Worm (Caenorhabditis elegans) whole organism, young adult: Measurements from ENCODE around the gene ndab-2.
A peak's percentile ranks its signal among the peaks of the same experiment; 100 is the strongest.

Experiments used
- B0035.1 ChIP-seq: sonication (generic microtip); optimal IDR thresholded peaks from 2 replicates; lab custom pipeline; 2016; ENCODE audit warnings: missing genetic modification characterization, mild to moderate bottlenecking, missing compliant biosample characterization, missing genotype, missing genetic modification reagents
- D2030.7 ChIP-seq: fragments of 200-800 bp; sonication (Bioruptor generic); IDR thresholded peaks from 2 replicates; pipeline ENCODE4 v1.3.6; 2022; ENCODE audit warnings: missing genetic modification reagents, missing genetic modification characterization, missing compliant biosample characterization
- F33H1.4 ChIP-seq: fragments of 200-800 bp; sonication (Bioruptor generic); IDR thresholded peaks from 2 replicates; pipeline ENCODE4 v1.3.6; 2022; ENCODE audit warnings: missing genetic modification reagents, missing genetic modification characterization, missing compliant biosample characterization
- F49E8.2 ChIP-seq: sonication (generic microtip); optimal IDR thresholded peaks from 3 replicates; lab custom pipeline; 2017; ENCODE audit warnings: missing genetic modification characterization, mild to moderate bottlenecking, missing compliant biosample characterization, antibody characterized with exemption, moderate library complexity; ENCODE audit not compliant: insufficient read depth
- Y53F4B.3 ChIP-seq: fragments of 200-800 bp; sonication (Bioruptor generic); IDR thresholded peaks from 2 replicates; pipeline ENCODE4 v1.3.6; 2022; ENCODE audit warnings: missing genetic modification reagents, missing genetic modification characterization, missing compliant biosample characterization
- Y53G8AR.9 ChIP-seq: fragments of 200-800 bp; sonication (Bioruptor generic); conservative IDR thresholded peaks from 2 replicates; pipeline ENCODE4 v1.3.6; 2022; ENCODE audit warnings: missing genetic modification reagents, missing genetic modification characterization, missing compliant biosample characterization
- ama-1 ChIP-seq, 3 experiments: fragments of 150-350 bp in 1 of 3; sonication (generic microtip) in 2 of 3; optimal IDR thresholded peaks; 2 replicates each; lab custom pipeline; 2014 to 2018; ENCODE audit warnings: missing biosample characterization in 2 of 3, missing genetic modification characterization in 2 of 3, missing genetic modification reagents in 2 of 3
- aptf-3 ChIP-seq: fragments of 200-800 bp; sonication (Bioruptor generic); IDR thresholded peaks from 2 replicates; pipeline ENCODE4 v1.3.6; 2022; ENCODE audit warnings: missing genetic modification characterization, missing compliant biosample characterization
- athp-1 ChIP-seq: sonication (generic microtip); optimal IDR thresholded peaks from 2 replicates; lab custom pipeline; 2017; ENCODE audit warnings: mild to moderate bottlenecking, missing genetic modification characterization, missing compliant biosample characterization
- attf-6 ChIP-seq: fragments of 200-800 bp; sonication (Bioruptor generic); IDR thresholded peaks from 2 replicates; pipeline ENCODE4 v1.3.6; 2022; ENCODE audit warnings: missing genetic modification reagents, missing genetic modification characterization, missing compliant biosample characterization
- bed-1 ChIP-seq: fragments of 200-800 bp; sonication (Bioruptor generic); IDR thresholded peaks from 2 replicates; pipeline ENCODE4 v1.3.6; 2022; ENCODE audit warnings: missing genetic modification reagents, missing genetic modification characterization, missing compliant biosample characterization
- bed-2 ChIP-seq: fragments of 200-800 bp; sonication (Bioruptor generic); IDR thresholded peaks from 2 replicates; pipeline ENCODE4 v1.3.6; 2022; ENCODE audit warnings: missing genetic modification reagents, missing genetic modification characterization, missing compliant biosample characterization
- ceh-100 ChIP-seq: fragments of 200-800 bp; sonication (Bioruptor generic); IDR thresholded peaks from 2 replicates; pipeline ENCODE4 v1.3.6; 2022; ENCODE audit warnings: missing genetic modification reagents, missing genetic modification characterization, missing compliant biosample characterization
- ceh-79 ChIP-seq: sonication (generic microtip); optimal IDR thresholded peaks from 2 replicates; lab custom pipeline; 2017; ENCODE audit warnings: mild to moderate bottlenecking, missing genetic modification characterization, missing compliant biosample characterization
- chd-7 ChIP-seq: sonication (generic microtip); optimal IDR thresholded peaks from 2 replicates; lab custom pipeline; 2016; ENCODE audit warnings: mild to moderate bottlenecking, missing genetic modification characterization, moderate library complexity, missing compliant biosample characterization
- die-1 ChIP-seq: sonication (generic microtip); optimal IDR thresholded peaks from 2 replicates; lab custom pipeline; 2016; ENCODE audit warnings: missing genotype, mild to moderate bottlenecking, missing genetic modification characterization, missing compliant biosample characterization
- dox-1 ChIP-seq: fragments of 200-800 bp; sonication (Bioruptor generic); IDR thresholded peaks from 2 replicates; pipeline ENCODE4 v1.3.6; 2022; ENCODE audit warnings: missing genetic modification reagents, missing genetic modification characterization, missing compliant biosample characterization
- egl-44 ChIP-seq: fragments of 200-800 bp; sonication (Bioruptor generic); IDR thresholded peaks from 2 replicates; pipeline ENCODE4 v1.3.6; 2022; ENCODE audit warnings: missing genetic modification reagents, missing genetic modification characterization, missing compliant biosample characterization
- ets-4 ChIP-seq: fragments of 200-800 bp; sonication (Bioruptor generic); optimal IDR thresholded peaks from 2 replicates; lab custom pipeline; 2018; ENCODE audit warnings: mild to moderate bottlenecking, missing genetic modification characterization, missing compliant biosample characterization
- hlh-12 ChIP-seq: sonication (generic microtip); optimal IDR thresholded peaks from 2 replicates; lab custom pipeline; 2016; ENCODE audit warnings: missing genetic modification characterization, missing compliant biosample characterization
- hlh-26 ChIP-seq: fragments of 200-800 bp; sonication (Bioruptor generic); conservative IDR thresholded peaks from 2 replicates; pipeline ENCODE4 v1.3.6; 2022; ENCODE audit warnings: missing genetic modification reagents, missing genetic modification characterization, missing compliant biosample characterization
- hrde-1 ChIP-seq: sonication (generic microtip); optimal IDR thresholded peaks from 2 replicates; lab custom pipeline; 2016; ENCODE audit warnings: missing genetic modification characterization, mild to moderate bottlenecking, missing compliant biosample characterization, moderate library complexity, missing genotype, missing genetic modification reagents, borderline replicate concordance
- hsf-1 ChIP-seq: fragments of 200-800 bp; sonication (Bioruptor generic); IDR thresholded peaks from 2 replicates; pipeline ENCODE4 v1.3.6; 2022; ENCODE audit warnings: missing genetic modification reagents, missing genetic modification characterization, missing compliant biosample characterization
- lin-35 ChIP-seq, 3 experiments: fragments of 150-350 bp in 2 of 3; sonication (generic microtip) in 1 of 3; optimal IDR thresholded peaks; 2 replicates each; lab custom pipeline; 2014 to 2018; ENCODE audit warnings: missing biosample characterization in 3 of 3, missing genetic modification characterization in 3 of 3, missing genetic modification reagents in 3 of 3
- lin-40 ChIP-seq: sonication (generic microtip); optimal IDR thresholded peaks from 2 replicates; lab custom pipeline; 2016; ENCODE audit warnings: missing genetic modification characterization, mild to moderate bottlenecking, missing compliant biosample characterization, missing genotype, missing genetic modification reagents
- madf-10 ChIP-seq: sonication (generic microtip); optimal IDR thresholded peaks from 2 replicates; lab custom pipeline; 2016; ENCODE audit warnings: mild to moderate bottlenecking, missing genetic modification characterization, missing compliant biosample characterization
- madf-6 ChIP-seq: fragments of 200-800 bp; sonication (Bioruptor generic); IDR thresholded peaks from 2 replicates; pipeline ENCODE4 v1.3.6; 2022; ENCODE audit warnings: missing genetic modification reagents, missing genetic modification characterization, missing compliant biosample characterization
- mcd-1 ChIP-seq: fragments of 200-800 bp; sonication (Bioruptor generic); IDR thresholded peaks from 2 replicates; pipeline ENCODE4 v1.3.6; 2022; ENCODE audit warnings: missing genetic modification reagents, missing genetic modification characterization, missing compliant biosample characterization
- mel-28 ChIP-seq: sonication (generic microtip); optimal IDR thresholded peaks from 2 replicates; lab custom pipeline; 2016; ENCODE audit warnings: borderline replicate concordance, mild to moderate bottlenecking, missing genetic modification characterization, missing compliant biosample characterization
- mes-4 ChIP-seq: sonication (generic microtip); optimal IDR thresholded peaks from 2 replicates; lab custom pipeline; 2016; ENCODE audit warnings: missing genotype, missing genetic modification characterization, missing compliant biosample characterization
- nhr-90 ChIP-seq: sonication (generic microtip); optimal IDR thresholded peaks from 2 replicates; lab custom pipeline; 2016; ENCODE audit warnings: missing genotype, mild to moderate bottlenecking, missing genetic modification characterization, missing compliant biosample characterization
- rcor-1 ChIP-seq: fragments of 200-800 bp; sonication (Bioruptor generic); IDR thresholded peaks from 2 replicates; pipeline ENCODE4 v1.3.6; 2022; ENCODE audit warnings: missing genetic modification reagents, missing genetic modification characterization, missing compliant biosample characterization
- sdz-38 ChIP-seq: sonication (generic microtip); optimal IDR thresholded peaks from 2 replicates; lab custom pipeline; 2016; ENCODE audit warnings: missing genotype, missing genetic modification characterization, missing compliant biosample characterization
- snpc-1.1 ChIP-seq: sonication (generic microtip); optimal IDR thresholded peaks from 2 replicates; lab custom pipeline; 2017; ENCODE audit warnings: missing genetic modification characterization, mild to moderate bottlenecking, missing compliant biosample characterization, antibody characterized with exemption, moderate library complexity, missing genotype, missing genetic modification reagents; ENCODE audit not compliant: insufficient read depth
- snpc-3.4 ChIP-seq: sonication (generic microtip); optimal IDR thresholded peaks from 2 replicates; lab custom pipeline; 2017; ENCODE audit warnings: missing genetic modification characterization, mild to moderate bottlenecking, missing compliant biosample characterization, antibody characterized with exemption, moderate library complexity, missing genotype, missing genetic modification reagents
- snpc-4 ChIP-seq, 5 experiments: fragments of 150-350 bp in 1 of 5; sonication (generic microtip) in 4 of 5; optimal IDR thresholded peaks; 2 replicates each; lab custom pipeline; 2014 to 2018; ENCODE audit warnings: missing genetic modification characterization in 5 of 5, missing biosample characterization in 3 of 5, antibody characterized with exemption in 2 of 5, mild to moderate bottlenecking in 2 of 5, missing compliant biosample characterization in 2 of 5, missing genotype in 2 of 5, moderate library complexity in 2 of 5, missing genetic modification reagents in 1 of 5
- zfh-2 ChIP-seq: fragments of 200-800 bp; sonication (Bioruptor generic); conservative IDR thresholded peaks from 2 replicates; pipeline ENCODE4 v1.3.6; 2022; ENCODE audit warnings: missing genetic modification reagents, missing genetic modification characterization, missing compliant biosample characterization
- zim-3 ChIP-seq: sonication (generic microtip); optimal IDR thresholded peaks from 2 replicates; lab custom pipeline; 2017; ENCODE audit warnings: mild to moderate bottlenecking, missing genetic modification characterization, moderate library complexity, missing compliant biosample characterization
- ztf-3 ChIP-seq: fragments of 200-800 bp; sonication (Bioruptor generic); optimal IDR thresholded peaks from 2 replicates; lab custom pipeline; 2018; ENCODE audit warnings: mild to moderate bottlenecking, missing genetic modification characterization, missing compliant biosample characterization

The ndab-2 gene

DNA sequence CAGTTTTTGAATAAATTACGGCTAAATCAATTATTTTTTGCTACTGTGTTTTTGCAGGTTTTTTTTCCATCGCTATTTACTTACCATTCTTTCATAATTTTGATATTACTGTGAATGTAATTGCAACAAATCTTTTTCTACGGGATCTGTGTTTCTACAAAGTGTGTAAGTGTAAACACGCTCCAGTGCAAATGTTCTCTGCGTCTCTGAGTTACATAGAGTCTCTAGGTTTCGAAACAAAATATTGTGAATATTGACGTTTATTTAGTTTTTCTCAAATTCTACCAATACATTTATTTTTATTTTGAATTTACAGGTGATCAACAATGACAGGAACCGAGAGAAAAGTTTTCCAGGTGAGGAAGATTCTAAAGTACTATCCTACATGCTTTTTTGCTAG, 3.5 kb downstream of the ndab-2 start, which contains the start of gene yju-2 (continued):
- TF ChIP-seq snpc-4 (GFP tag; optimal IDR thresholded peaks at IDR 0.05; lab: Kevin White, UChicago), result peak; percentile 31
- peak in 2 of 4 experiments; percentile 38 to 41 for TF ChIP-seq snpc-4 (tag; optimal IDR thresholded peaks at IDR 0.05; lab: Kevin White, UChicago)
- no peak for TF ChIP-seq Y53G8AR.9 (GFP tag; lab: Robert Waterston, UW)
- no peak for TF ChIP-seq zfh-2 (GFP tag; lab: Robert Waterston, UW)
- peak; percentile 16 for TF ChIP-seq ama-1 (optimal IDR thresholded peaks at IDR 0.05; lab: Kevin White, UChicago)
- TF ChIP-seq ama-1 (GFP tag; optimal IDR thresholded peaks at IDR 0.05; lab: Kevin White, UChicago), result peak in 1 of 2 experiments; percentile 38
- TF ChIP-seq Y53F4B.3 (GFP tag; lab: Robert Waterston, UW), result no peak
- TF ChIP-seq lin-35 (GFP tag; optimal IDR thresholded peaks at IDR 0.05; lab: Kevin White, UChicago), result peak in 1 of 3 experiments; percentile 57
- TF ChIP-seq F33H1.4 (GFP tag; lab: Robert Waterston, UW), result no peak
- no peak for TF ChIP-seq aptf-3 (GFP tag; lab: Robert Waterston, UW)
- TF ChIP-seq ceh-100 (GFP tag; lab: Robert Waterston, UW), result peak; percentile 88
- no peak for TF ChIP-seq snpc-3.4 (tag; lab: Kevin White, UChicago)
- no peak for TF ChIP-seq nhr-90 (tag; lab: Kevin White, UChicago)
- TF ChIP-seq mel-28 (tag; lab: Kevin White, UChicago), result no peak
- peak; percentile 48 for TF ChIP-seq F49E8.2 (tag; lab: Kevin White, UChicago)
- TF ChIP-seq hlh-12 (tag; lab: Kevin White, UChicago), result no peak
- TF ChIP-seq rcor-1 (GFP tag; lab: Robert Waterston, UW), result no peak
- TF ChIP-seq hlh-26 (GFP tag; lab: Robert Waterston, UW), result no peak
- TF ChIP-seq madf-10, result peak; percentile 3
- no peak for TF ChIP-seq D2030.7
- TF ChIP-seq B0035.1, result no peak
- TF ChIP-seq chd-7 (tag; lab: Kevin White, UChicago), result no peak
- TF ChIP-seq madf-6, result no peak
- no peak for TF ChIP-seq dox-1
- no peak for TF ChIP-seq sdz-38 (tag; lab: Kevin White, UChicago)

- no peak for TF ChIP-seq attf-6 (GFP tag; lab: Robert Waterston, UW)
- no peak for TF ChIP-seq ztf-3 (GFP tag; lab: Kevin White, UChicago)
- no peak for TF ChIP-seq chd-7 (tag; lab: Kevin White, UChicago)
- TF ChIP-seq mes-4 (tag; lab: Kevin White, UChicago), result no peak
- no peak for TF ChIP-seq ceh-79 (tag; lab: Kevin White, UChicago)
- TF ChIP-seq athp-1, result no peak
- no peak for TF ChIP-seq hsf-1 (GFP tag; lab: Robert Waterston, UW)
- no peak for TF ChIP-seq lin-40
- TF ChIP-seq mcd-1 (GFP tag; lab: Robert Waterston, UW), result no peak
- TF ChIP-seq ets-4, result no peak
- TF ChIP-seq snpc-1.1 (tag; lab: Kevin White, UChicago), result no peak
- TF ChIP-seq die-1 (tag; lab: Kevin White, UChicago), result no peak
- no peak for TF ChIP-seq Y53F4B.3 (GFP tag; lab: Robert Waterston, UW)
- no peak for TF ChIP-seq bed-2
- TF ChIP-seq hlh-26 (GFP tag; lab: Robert Waterston, UW), result no peak
- no peak for TF ChIP-seq egl-44 (GFP tag; lab: Robert Waterston, UW)
- no peak for TF ChIP-seq bed-1
- no peak for TF ChIP-seq zim-3 (tag; lab: Kevin White, UChicago)
- no peak for TF ChIP-seq ama-1 (optimal IDR thresholded peaks at IDR 0.05; lab: Kevin White, UChicago)
- no peak for TF ChIP-seq ama-1 (GFP tag; optimal IDR thresholded peaks at IDR 0.05; lab: Kevin White, UChicago)
- no peak for TF ChIP-seq hrde-1 (tag; lab: Kevin White, UChicago)
Observed at ce11 chrIII:7185473-7185872, 4.9 kb downstream of the ndab-2 start, which contains the start of gene F37C12.14. Gene F37C12.14, minus strand, starts transcription at chrIII:7185573.
